Fruit fly (Drosophila melanogaster): ENCODE measurements around the gene PGAP5.
A peak's percentile ranks its signal among the peaks of the same experiment; 100 is the strongest.

The PGAP5 gene

dm6 chr2L:8171544-8171943 lies 27.1 kb upstream of the PGAP5 start (continued):
- TF ChIP-seq chm (GFP tag; IDR thresholded peaks at IDR 0.05) (no peak), stc (GFP tag; IDR thresholded peaks at IDR 0.05) (no peak), zfh1 (GFP tag; IDR thresholded peaks at IDR 0.05) (no peak), nerfin-2 (GFP tag; IDR thresholded peaks at IDR 0.05; ENCODE audit: partially characterized antibody) (no peak), vvl (GFP tag; IDR thresholded peaks at IDR 0.05) (no peak), tll (GFP tag; optimal IDR thresholded peaks at IDR 0.05) (no peak), CG10543 (GFP tag; optimal IDR thresholded peaks at IDR 0.05) (peak; percentile 63), CG1024 (GFP tag; IDR thresholded peaks at IDR 0.05) (no peak), pros (GFP tag; optimal IDR thresholded peaks at IDR 0.05) (no peak), B-H2 (GFP tag; optimal IDR thresholded peaks at IDR 0.05) (peak; percentile 2), ATbp (GFP tag; optimal IDR thresholded peaks at IDR 0.05) (no peak), CG13296 (GFP tag; optimal IDR thresholded peaks at IDR 0.05) (no peak), CG15073 (GFP tag; optimal IDR thresholded peaks at IDR 0.05) (no peak), CG33557 (GFP tag; optimal IDR thresholded peaks at IDR 0.05) (no peak), Rfx (GFP tag; IDR thresholded peaks at IDR 0.05) (0 out of 2 replicates have a peak, but pooled peaks have one; percentile 7), tna (GFP tag; IDR thresholded peaks at IDR 0.05; ENCODE audit: partially characterized antibody) (no peak), NFAT (GFP tag; IDR thresholded peaks at IDR 0.05) (0 out of 2 replicates have a peak, but pooled peaks have one; percentile 8), B-H1 (GFP tag; IDR thresholded peaks at IDR 0.05) (no peak), CG10267 (tag; optimal IDR thresholded peaks at IDR 0.05) (no peak), CG10959 (GFP tag; IDR thresholded peaks at IDR 0.05) (no peak), CG34224 (GFP tag; IDR thresholded peaks at IDR 0.05; ENCODE audit: partially characterized antibody) (no peak), lilli (GFP tag; optimal IDR thresholded peaks at IDR 0.05) (no peak), CG18262 (tag; optimal IDR thresholded peaks at IDR 0.05) (no peak), gcm (GFP tag; optimal IDR thresholded peaks at IDR 0.05) (peak; percentile 79), jing (GFP tag; optimal IDR thresholded peaks at IDR 0.05) (no peak), CG8359 (GFP tag; optimal IDR thresholded peaks at IDR 0.05; ENCODE audit: borderline replicate concordance) (no peak), trh (GFP tag; optimal IDR thresholded peaks at IDR 0.05) (no peak), CG7963 (GFP tag; IDR thresholded peaks at IDR 0.05; ENCODE audit: partially characterized antibody) (no peak), sr (GFP tag; IDR thresholded peaks at IDR 0.05) (peak; percentile 79; the same call in 2 of the 3 replicates), Dref (GFP tag; IDR thresholded peaks at IDR 0.05) (no peak), CG15514 (GFP tag; optimal IDR thresholded peaks at IDR 0.05) (no peak), MESR4 (GFP tag; optimal IDR thresholded peaks at IDR 0.05) (no peak), TFAM (GFP tag; optimal IDR thresholded peaks at IDR 0.05) (no peak), gcm2 (GFP tag; optimal IDR thresholded peaks at IDR 0.05) (no peak), CG9215 (GFP tag; IDR thresholded peaks at IDR 0.05) (no peak), CG42726 (GFP tag; IDR thresholded peaks at IDR 0.05; ENCODE audit: partially characterized antibody) (no peak), HLHmδ (GFP tag; optimal IDR thresholded peaks at IDR 0.05) (no peak), CG10462 (GFP tag; optimal IDR thresholded peaks at IDR 0.05) (no peak), mirr (GFP tag; optimal IDR thresholded peaks at IDR 0.05) (peak; percentile 37), bsh (GFP tag; optimal IDR thresholded peaks at IDR 0.05) (no peak), CG4707 (GFP tag; optimal IDR thresholded peaks at IDR 0.05) (no peak), Adf1 (GFP tag; IDR thresholded peaks at IDR 0.05) (peak; percentile 12; the same call in 1 of the 2 replicates), fd102C (GFP tag; optimal IDR thresholded peaks at IDR 0.05) (no peak), CG14710 (tag; optimal IDR thresholded peaks at IDR 0.05) (no peak), CG7928 (GFP tag; optimal IDR thresholded peaks at IDR 0.05) (no peak), CG17186 (GFP tag; optimal IDR thresholded peaks at IDR 0.05) (no peak), crol (GFP tag; IDR thresholded peaks at IDR 0.05) (peak; percentile 83), gsb (GFP tag; IDR thresholded peaks at IDR 0.05) (no peak), Neu2 (GFP tag; optimal IDR thresholded peaks at IDR 0.05; ENCODE audit: borderline replicate concordance) (no peak), Vsx1 (GFP tag; optimal IDR thresholded peaks at IDR 0.05) (no peak)
